Worm (Caenorhabditis elegans) whole organism, midembryonic: ENCODE measurements around the gene nlp-101.

Experiments
- cog-1 ChIP-seq: sonication (generic microtip); optimal IDR thresholded peaks from 2 replicates; lab custom pipeline; 2016; ENCODE audit warnings: missing genetic modification characterization, missing compliant biosample characterization
- flt-1 ChIP-seq: fragments of 200-800 bp; sonication (Bioruptor generic); IDR thresholded peaks from 2 replicates; pipeline ENCODE4 v1.3.6; 2022; ENCODE audit warnings: missing genetic modification characterization, missing compliant biosample characterization
- tab-1 ChIP-seq: fragments of 200-800 bp; sonication (Bioruptor generic); IDR thresholded peaks from 2 replicates; pipeline ENCODE4 v1.3.6; 2022; ENCODE audit warnings: missing genetic modification characterization, missing compliant biosample characterization
- ztf-29 ChIP-seq: fragments of 200-800 bp; sonication (Bioruptor generic); IDR thresholded peaks from 2 replicates; pipeline ENCODE4 v1.3.6; 2022; ENCODE audit warnings: missing genetic modification reagents, missing genetic modification characterization, missing compliant biosample characterization

- TF ChIP-seq tab-1 (GFP tag; lab: Robert Waterston, UW) (no peak), flt-1 (no peak), ztf-29 (GFP tag; lab: Robert Waterston, UW) (no peak), cog-1 (no peak)
Observed at ce11 chrX:7827989-7828388, 10.7 kb upstream of the nlp-101 start.
